Worm (Caenorhabditis elegans): ENCODE data around the gene C40H5.2.

Gene C40H5.2

ce11 chrX:11745821-11746485, at the start of gene C40H5.2:
Gene C40H5.2 (plus strand): TSS chrX:11746076.
- TF ChIP-seq cog-1 (tag; optimal IDR thresholded peaks at IDR 0.05) (no peak), ref-1 (GFP tag; conservative IDR thresholded peaks at IDR 0.05) (no peak), ztf-23 (GFP tag; IDR thresholded peaks at IDR 0.05) (no peak), T22C8.4 (GFP tag; IDR thresholded peaks at IDR 0.05) (no peak), ztf-29 (GFP tag; IDR thresholded peaks at IDR 0.05) (no peak), klf-2 (GFP tag; conservative IDR thresholded peaks at IDR 0.05) (no peak), flt-1 (GFP tag; IDR thresholded peaks at IDR 0.05) (no peak)

ce11 chrX:11696696-11697095, 49.2 kb upstream of the C40H5.2 start, which contains the start of gene C44C10.12:
Gene C44C10.12 (plus strand): TSS chrX:11696996.
- no peak for TF ChIP-seq ztf-23 (GFP tag; IDR thresholded peaks at IDR 0.05)

ce11 chrX:11700263-11700662, 45.6 kb upstream of the C40H5.2 start, which contains the start of gene C44C10.15:
Gene C44C10.15 (minus strand): TSS chrX:11700363.
- TF ChIP-seq flt-1 (GFP tag; IDR thresholded peaks at IDR 0.05), result no peak
- no peak for TF ChIP-seq ztf-29 (GFP tag; IDR thresholded peaks at IDR 0.05)
- no peak for TF ChIP-seq med-1 (GFP tag; optimal IDR thresholded peaks at IDR 0.05; ENCODE audit: insufficient read depth)
- no peak for TF ChIP-seq ztf-23 (GFP tag; IDR thresholded peaks at IDR 0.05)
- no peak for TF ChIP-seq T22C8.4 (GFP tag; IDR thresholded peaks at IDR 0.05)
- TF ChIP-seq tab-1 (GFP tag; IDR thresholded peaks at IDR 0.05), result no peak

- TF ChIP-seq ztf-23 (GFP tag; IDR thresholded peaks at IDR 0.05), result no peak
- TF ChIP-seq klf-2 (GFP tag; conservative IDR thresholded peaks at IDR 0.05), result no peak
- TF ChIP-seq ref-1 (GFP tag; conservative IDR thresholded peaks at IDR 0.05), result no peak
- no peak for TF ChIP-seq tab-1 (GFP tag; IDR thresholded peaks at IDR 0.05)
- TF ChIP-seq ztf-29 (GFP tag; IDR thresholded peaks at IDR 0.05), result no peak
- TF ChIP-seq cog-1 (tag; optimal IDR thresholded peaks at IDR 0.05), result no peak
- TF ChIP-seq T22C8.4 (GFP tag; IDR thresholded peaks at IDR 0.05), result no peak
- no peak for TF ChIP-seq med-1 (GFP tag; optimal IDR thresholded peaks at IDR 0.05; ENCODE audit: insufficient read depth)
- TF ChIP-seq flt-1 (GFP tag; IDR thresholded peaks at IDR 0.05), result no peak
These were observed 43.6 kb upstream of the C40H5.2 start, which contains the start of gene C44C10.3 for ce11 chrX:11702236-11702635. Gene C44C10.3 (plus strand): TSS chrX:11702536.

- TF ChIP-seq T22C8.4 (GFP tag; IDR thresholded peaks at IDR 0.05), result no peak
- TF ChIP-seq ref-1 (GFP tag; conservative IDR thresholded peaks at IDR 0.05), result no peak
- no peak for TF ChIP-seq flt-1 (GFP tag; IDR thresholded peaks at IDR 0.05)
- TF ChIP-seq cog-1 (tag; optimal IDR thresholded peaks at IDR 0.05), result no peak
- TF ChIP-seq tab-1 (GFP tag; IDR thresholded peaks at IDR 0.05), result no peak
- no peak for TF ChIP-seq med-1 (GFP tag; optimal IDR thresholded peaks at IDR 0.05; ENCODE audit: insufficient read depth)
- no peak for TF ChIP-seq ztf-23 (GFP tag; IDR thresholded peaks at IDR 0.05)
- TF ChIP-seq ztf-29 (GFP tag; IDR thresholded peaks at IDR 0.05), result no peak
- TF ChIP-seq klf-2 (GFP tag; conservative IDR thresholded peaks at IDR 0.05), result no peak
These were observed 35.6 kb upstream of the C40H5.2 start, which contains the start of gene C44C10.11 for ce11 chrX:11710229-11710628. Gene C44C10.11 (minus strand): TSS chrX:11710343.

ce11 chrX:11711437-11712080, 34.3 kb upstream of the C40H5.2 start:
- TF ChIP-seq flt-1 (GFP tag; IDR thresholded peaks at IDR 0.05) (no peak), ztf-23 (GFP tag; IDR thresholded peaks at IDR 0.05) (no peak), cog-1 (tag; optimal IDR thresholded peaks at IDR 0.05) (no peak), klf-2 (GFP tag; conservative IDR thresholded peaks at IDR 0.05) (no peak), ztf-29 (GFP tag; IDR thresholded peaks at IDR 0.05) (no peak), ref-1 (GFP tag; conservative IDR thresholded peaks at IDR 0.05) (no peak), tab-1 (GFP tag; IDR thresholded peaks at IDR 0.05) (no peak), med-1 (GFP tag; optimal IDR thresholded peaks at IDR 0.05; ENCODE audit: insufficient read depth) (no peak), T22C8.4 (GFP tag; IDR thresholded peaks at IDR 0.05) (no peak)

ce11 chrX:11712230-11712853, 33.5 kb upstream of the C40H5.2 start, which contains the start of gene col-180:
Gene col-180 (minus strand): TSS chrX:11712280.
- TF ChIP-seq flt-1 (GFP tag; IDR thresholded peaks at IDR 0.05) (no peak), med-1 (GFP tag; optimal IDR thresholded peaks at IDR 0.05; ENCODE audit: insufficient read depth) (no peak), ztf-29 (GFP tag; IDR thresholded peaks at IDR 0.05) (no peak), cog-1 (tag; optimal IDR thresholded peaks at IDR 0.05) (no peak), ztf-23 (GFP tag; IDR thresholded peaks at IDR 0.05) (no peak), ref-1 (GFP tag; conservative IDR thresholded peaks at IDR 0.05) (no peak), tab-1 (GFP tag; IDR thresholded peaks at IDR 0.05) (no peak), T22C8.4 (GFP tag; IDR thresholded peaks at IDR 0.05) (no peak), klf-2 (GFP tag; conservative IDR thresholded peaks at IDR 0.05) (no peak)

- TF ChIP-seq ztf-29 (GFP tag; IDR thresholded peaks at IDR 0.05) (no peak), ref-1 (GFP tag; conservative IDR thresholded peaks at IDR 0.05) (no peak), flt-1 (GFP tag; IDR thresholded peaks at IDR 0.05) (no peak), cog-1 (tag; optimal IDR thresholded peaks at IDR 0.05) (no peak), T22C8.4 (GFP tag; IDR thresholded peaks at IDR 0.05) (no peak), med-1 (GFP tag; optimal IDR thresholded peaks at IDR 0.05; ENCODE audit: insufficient read depth) (no peak), tab-1 (GFP tag; IDR thresholded peaks at IDR 0.05) (no peak), klf-2 (GFP tag; conservative IDR thresholded peaks at IDR 0.05) (no peak), ztf-23 (GFP tag; IDR thresholded peaks at IDR 0.05) (no peak)
These were observed 29.4 kb upstream of the C40H5.2 start, which contains the start of gene C44C10.9 for ce11 chrX:11716463-11716960. Gene C44C10.9 (minus strand): TSS chrX:11716513.

- no peak for TF ChIP-seq T22C8.4 (GFP tag; IDR thresholded peaks at IDR 0.05)
- TF ChIP-seq ztf-23 (GFP tag; IDR thresholded peaks at IDR 0.05), result no peak
- TF ChIP-seq tab-1 (GFP tag; IDR thresholded peaks at IDR 0.05), result no peak
- no peak for TF ChIP-seq ztf-29 (GFP tag; IDR thresholded peaks at IDR 0.05)
- TF ChIP-seq cog-1 (tag; optimal IDR thresholded peaks at IDR 0.05), result no peak
- no peak for TF ChIP-seq med-1 (GFP tag; optimal IDR thresholded peaks at IDR 0.05; ENCODE audit: insufficient read depth)
- no peak for TF ChIP-seq flt-1 (GFP tag; IDR thresholded peaks at IDR 0.05)
- TF ChIP-seq ref-1 (GFP tag; conservative IDR thresholded peaks at IDR 0.05), result no peak
- no peak for TF ChIP-seq klf-2 (GFP tag; conservative IDR thresholded peaks at IDR 0.05)
These were observed 27.1 kb upstream of the C40H5.2 start for ce11 chrX:11718751-11719150.
